Fruit fly (Drosophila melanogaster) whole organism: ENCODE measurements around the gene Tmx3.
A peak's percentile ranks its signal among the peaks of the same experiment; 100 is the strongest.

Source experiments
- CG8478 ChIP-seq: fragments of >200 bp; optimal IDR thresholded peaks from 2 replicates; lab custom pipeline; 2018; ENCODE audit warnings: inconsistent platforms
- Dll ChIP-seq: fragments of >200 bp; optimal IDR thresholded peaks from 2 replicates; lab custom pipeline; 2017
- EcR ChIP-seq, 2 experiments: fragments of >200 bp; optimal IDR thresholded peaks; 2 replicates each; lab custom pipeline; 2017; ENCODE audit warnings: missing biosample characterization in 2 of 2, missing genetic modification characterization in 2 of 2, missing genetic modification reagents in 2 of 2
- pan ChIP-seq: fragments of >200 bp; optimal IDR thresholded peaks from 2 replicates; lab custom pipeline; 2017
- psq ChIP-seq: fragments of >200 bp; optimal IDR thresholded peaks from 2 replicates; lab custom pipeline; 2017
- usp ChIP-seq: fragments of >200 bp; optimal IDR thresholded peaks from 2 replicates; lab custom pipeline; 2017; ENCODE audit warnings: missing biosample characterization, missing genetic modification characterization, mixed read lengths

The Tmx3 gene

DNA sequence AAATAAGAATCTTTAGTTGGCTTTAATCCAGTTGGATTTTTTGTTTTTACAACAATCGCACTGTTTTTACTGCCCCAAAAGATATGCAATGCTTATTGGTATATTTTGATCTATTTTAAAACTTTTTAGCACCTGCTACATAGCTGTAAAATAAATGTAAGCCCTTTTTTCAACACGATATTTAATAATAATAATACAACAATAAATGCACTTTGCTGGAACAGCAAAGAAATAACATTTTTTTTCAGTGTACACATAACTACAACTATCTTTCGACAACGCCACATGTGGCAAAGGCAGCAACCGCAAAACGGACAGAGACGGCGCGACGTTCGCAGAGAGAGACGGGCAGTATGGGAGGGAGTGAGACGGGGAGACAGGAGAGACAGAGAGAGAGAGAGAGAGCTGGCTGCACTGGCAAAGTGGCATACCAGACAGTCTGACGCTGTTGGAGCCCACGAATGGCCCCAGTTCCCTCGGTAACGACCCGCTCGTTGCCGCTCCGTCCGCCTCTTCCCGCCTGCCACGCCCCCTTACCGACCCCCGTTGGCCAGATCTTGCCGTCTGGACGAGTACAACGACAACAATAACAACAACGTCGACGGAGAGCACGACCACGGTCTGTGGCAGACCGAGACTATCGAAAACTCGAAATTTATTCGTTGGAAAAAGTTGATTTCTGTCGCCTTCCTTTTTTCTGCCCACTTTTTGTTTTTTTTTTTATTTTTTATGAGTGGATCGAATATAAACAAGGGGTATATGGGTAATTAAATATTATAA, 17.6 kb upstream of the Tmx3 start:
- TF ChIP-seq psq (lab: Kevin White, UChicago) (no peak), CG8478 (lab: Kevin White, UChicago) (no peak), Dll (lab: Kevin White, UChicago) (no peak), usp (GFP tag; lab: Kevin White, UChicago) (no peak), pan (lab: Kevin White, UChicago) (no peak), EcR (GFP tag; optimal IDR thresholded peaks at IDR 0.05; lab: Kevin White, UChicago) (no peak)

DNA sequence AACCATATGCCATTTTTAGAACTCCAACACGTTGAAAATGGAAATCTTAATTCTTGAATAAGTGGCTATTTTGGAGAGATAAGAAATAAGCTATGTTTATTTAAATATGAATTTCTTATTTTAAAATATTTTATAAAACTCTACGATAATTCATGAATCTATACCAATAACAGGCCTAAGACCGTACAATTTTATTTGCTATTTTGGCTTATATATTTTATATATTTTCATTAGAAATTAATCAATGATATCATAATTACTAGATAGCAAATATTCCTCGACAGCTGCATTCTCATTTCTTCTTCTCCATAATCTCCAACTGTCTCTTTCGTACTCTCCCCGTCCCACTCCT, 17.0 kb upstream of the Tmx3 start:
- TF ChIP-seq usp (GFP tag; lab: Kevin White, UChicago) (no peak), Dll (lab: Kevin White, UChicago) (no peak), EcR (GFP tag; optimal IDR thresholded peaks at IDR 0.05; lab: Kevin White, UChicago) (no peak), pan (lab: Kevin White, UChicago) (peak; percentile 35), CG8478 (lab: Kevin White, UChicago) (no peak)

DNA sequence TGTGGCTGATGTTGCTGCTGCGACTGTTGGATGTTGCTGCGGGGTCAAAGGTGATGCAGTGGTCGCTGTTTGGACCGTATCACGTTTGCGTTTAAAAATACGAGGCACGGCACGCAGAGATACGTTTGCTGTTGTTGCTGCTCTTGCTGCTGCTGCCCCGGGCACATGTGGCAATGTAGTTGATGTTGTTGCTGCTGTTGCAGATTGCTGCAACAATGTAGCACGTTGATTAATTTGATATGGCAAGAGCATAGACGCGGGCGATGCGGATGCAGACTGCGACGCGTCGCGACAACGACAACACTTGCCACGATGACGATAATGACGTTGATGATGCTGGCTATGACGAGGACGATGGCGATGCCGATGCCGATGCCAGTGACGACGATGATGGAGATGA, 15.7 kb upstream of the Tmx3 start:
- TF ChIP-seq psq (lab: Kevin White, UChicago), result no peak
- TF ChIP-seq usp (GFP tag; lab: Kevin White, UChicago), result no peak
- no peak for TF ChIP-seq EcR (GFP tag; optimal IDR thresholded peaks at IDR 0.05; lab: Kevin White, UChicago)
- TF ChIP-seq Dll (lab: Kevin White, UChicago), result no peak
- no peak for TF ChIP-seq pan (lab: Kevin White, UChicago)
- no peak for TF ChIP-seq CG8478 (lab: Kevin White, UChicago)

dm6 chr3L:16214533-16215207, 14.2 kb upstream of the Tmx3 start:
- no peak for TF ChIP-seq pan (lab: Kevin White, UChicago)
- no peak for TF ChIP-seq EcR (GFP tag; optimal IDR thresholded peaks at IDR 0.05; lab: Kevin White, UChicago)
- TF ChIP-seq usp (GFP tag; lab: Kevin White, UChicago), result no peak
- no peak for TF ChIP-seq CG8478 (lab: Kevin White, UChicago)
- TF ChIP-seq Dll (lab: Kevin White, UChicago), result no peak
- TF ChIP-seq psq (lab: Kevin White, UChicago), result no peak

DNA sequence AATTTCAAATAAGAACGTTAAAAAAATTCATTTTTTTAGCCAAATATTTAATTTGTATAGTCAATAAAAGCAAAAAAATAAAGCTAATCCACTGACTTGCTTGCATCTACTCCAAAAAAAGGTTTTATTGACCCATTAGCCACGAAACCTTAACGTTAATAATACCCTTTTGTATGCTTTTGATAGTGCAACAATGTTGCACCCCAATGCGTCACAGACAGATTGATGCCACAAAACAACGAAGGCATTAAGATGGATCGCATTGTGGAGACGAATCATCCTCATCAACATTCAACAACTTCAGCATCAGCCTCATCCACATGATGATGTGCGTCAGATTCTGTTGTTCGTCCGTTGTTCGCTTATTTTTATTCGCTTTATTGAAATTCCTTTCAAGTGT, 13.5 kb upstream of the Tmx3 start:
- no peak for TF ChIP-seq usp (GFP tag; lab: Kevin White, UChicago)
- TF ChIP-seq Dll (lab: Kevin White, UChicago), result no peak
- no peak for TF ChIP-seq psq (lab: Kevin White, UChicago)
- no peak for TF ChIP-seq EcR (GFP tag; optimal IDR thresholded peaks at IDR 0.05; lab: Kevin White, UChicago)
- TF ChIP-seq CG8478 (lab: Kevin White, UChicago), result no peak
- no peak for TF ChIP-seq pan (lab: Kevin White, UChicago)

dm6 chr3L:16215816-16216215, 13.1 kb upstream of the Tmx3 start:
- TF ChIP-seq psq (lab: Kevin White, UChicago) (no peak), Dll (lab: Kevin White, UChicago) (peak; percentile 52)

- no peak for TF ChIP-seq CG8478 (lab: Kevin White, UChicago)
- TF ChIP-seq pan (lab: Kevin White, UChicago), result no peak
- no peak for TF ChIP-seq Dll (lab: Kevin White, UChicago)
- no peak for TF ChIP-seq psq (lab: Kevin White, UChicago)
- TF ChIP-seq usp (GFP tag; lab: Kevin White, UChicago), result no peak
- TF ChIP-seq EcR (GFP tag; optimal IDR thresholded peaks at IDR 0.05; lab: Kevin White, UChicago), result no peak
Observed at dm6 chr3L:16217203-16217602, 11.7 kb upstream of the Tmx3 start, which contains the start of gene CG13073. Gene CG13073, minus strand, starts transcription at chr3L:16217303.

- TF ChIP-seq pan (lab: Kevin White, UChicago) (no peak), psq (lab: Kevin White, UChicago) (no peak), CG8478 (lab: Kevin White, UChicago) (no peak), usp (GFP tag; lab: Kevin White, UChicago) (no peak)
Observed at dm6 chr3L:16217935-16218334, 11.0 kb upstream of the Tmx3 start.

- TF ChIP-seq EcR (GFP tag; optimal IDR thresholded peaks at IDR 0.05; lab: Kevin White, UChicago) (no peak), pan (lab: Kevin White, UChicago) (no peak), psq (lab: Kevin White, UChicago) (no peak), usp (GFP tag; lab: Kevin White, UChicago) (no peak)
Observed at dm6 chr3L:16221278-16221677, 7.6 kb upstream of the Tmx3 start.

DNA sequence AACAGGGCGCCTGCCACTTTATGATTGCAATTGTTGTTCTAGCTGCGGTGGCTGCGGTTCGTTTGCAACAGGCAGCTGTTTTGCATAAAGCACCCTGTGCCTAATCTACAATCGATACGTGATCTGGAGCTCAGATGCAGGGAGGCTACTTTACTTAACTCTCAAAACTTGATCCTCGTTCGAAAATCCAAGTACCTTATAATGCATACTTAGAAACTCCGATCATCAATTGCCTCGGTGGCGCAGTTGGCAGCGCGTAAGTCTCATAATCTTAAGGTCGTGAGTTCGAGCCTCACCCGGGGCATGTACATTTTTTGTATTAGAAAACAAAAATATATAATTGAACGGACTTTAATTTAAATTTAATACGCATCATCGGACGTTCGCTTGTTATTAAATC, 7.1 kb upstream of the Tmx3 start:
- TF ChIP-seq pan (lab: Kevin White, UChicago), result no peak
- no peak for TF ChIP-seq psq (lab: Kevin White, UChicago)
- no peak for TF ChIP-seq Dll (lab: Kevin White, UChicago)
- TF ChIP-seq EcR (GFP tag; optimal IDR thresholded peaks at IDR 0.05; lab: Kevin White, UChicago), result no peak
- no peak for TF ChIP-seq CG8478 (lab: Kevin White, UChicago)
- TF ChIP-seq usp (GFP tag; lab: Kevin White, UChicago), result no peak

DNA sequence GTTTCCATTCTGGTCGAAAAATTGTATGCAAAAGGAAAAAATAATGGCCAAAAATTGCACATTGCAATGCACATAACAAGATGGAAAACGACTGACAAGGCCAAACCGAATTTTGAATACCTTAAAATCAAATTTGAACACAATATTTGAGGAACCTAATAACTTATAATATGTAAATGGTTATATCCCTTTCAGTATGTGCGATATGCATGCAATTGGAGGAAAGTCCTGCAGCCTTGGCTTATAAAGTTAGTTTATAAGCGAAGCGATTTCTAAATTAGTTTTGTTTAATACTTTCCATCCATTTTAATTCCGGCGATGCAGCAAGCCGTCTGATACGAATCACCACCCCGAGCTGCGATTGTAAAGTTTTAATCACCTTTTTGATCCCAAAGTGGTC, 3.7 kb upstream of the Tmx3 start:
- no peak for TF ChIP-seq pan (lab: Kevin White, UChicago)
- TF ChIP-seq EcR (GFP tag; optimal IDR thresholded peaks at IDR 0.05; lab: Kevin White, UChicago), result no peak
- TF ChIP-seq Dll (lab: Kevin White, UChicago), result no peak
- no peak for TF ChIP-seq usp (GFP tag; lab: Kevin White, UChicago)
- TF ChIP-seq psq (lab: Kevin White, UChicago), result no peak
- TF ChIP-seq CG8478 (lab: Kevin White, UChicago), result no peak
